Worm (Caenorhabditis elegans) whole organism, L4 larva: ENCODE data around the gene srz-94.

Experiments
- F37D6.2 ChIP-seq: sonication (generic microtip); optimal IDR thresholded peaks from 2 replicates; lab custom pipeline; 2016; ENCODE audit warnings: mild to moderate bottlenecking, missing genetic modification characterization, missing compliant biosample characterization
- F49E8.2 ChIP-seq: sonication (generic microtip); optimal IDR thresholded peaks from 2 replicates; lab custom pipeline; 2016; ENCODE audit warnings: missing compliant biosample characterization, mild to moderate bottlenecking, missing genetic modification characterization, borderline replicate concordance
- T20F7.1 ChIP-seq: fragments of 200-800 bp; sonication (Bioruptor generic); optimal IDR thresholded peaks from 2 replicates; lab custom pipeline; 2018; ENCODE audit warnings: mild to moderate bottlenecking, missing genetic modification characterization, missing compliant biosample characterization
- Y75B8A.6 ChIP-seq: fragments of 200-800 bp; sonication (Bioruptor generic); IDR thresholded peaks from 2 replicates; pipeline ENCODE4 v1.3.6; 2022; ENCODE audit warnings: missing genetic modification reagents, missing genetic modification characterization, missing compliant biosample characterization
- aha-1 ChIP-seq: fragments of 150-350 bp; peaks from one replicate; lab custom pipeline; 2014; ENCODE audit warnings: missing biosample characterization, missing genetic modification characterization
- ceh-28 ChIP-seq: fragments of 150-350 bp; optimal IDR thresholded peaks from 2 replicates; lab custom pipeline; 2014; ENCODE audit warnings: missing biosample characterization, missing genetic modification reagents, missing genetic modification characterization
- ceh-44 ChIP-seq: fragments of 200-800 bp; sonication (Bioruptor generic); IDR thresholded peaks from 2 replicates; pipeline ENCODE4 v1.3.6; 2022; ENCODE audit warnings: missing genetic modification reagents, missing genetic modification characterization, missing compliant biosample characterization
- daf-16 ChIP-seq, 3 experiments: sonication (generic microtip); optimal IDR thresholded peaks; 2 replicates each; lab custom pipeline; 2016 to 2017; ENCODE audit warnings: missing genetic modification characterization in 3 of 3, missing genetic modification reagents in 3 of 3, mild to moderate bottlenecking in 2 of 3, missing compliant biosample characterization in 2 of 3, missing biosample characterization in 1 of 3, moderate library complexity in 1 of 3
- daf-8 ChIP-seq: fragments of 200-800 bp; sonication (Bioruptor generic); IDR thresholded peaks from 2 replicates; pipeline ENCODE4 v1.3.6; 2022; ENCODE audit warnings: missing genetic modification characterization, missing compliant biosample characterization
- dmd-6 ChIP-seq: fragments of 200-800 bp; sonication (Bioruptor generic); IDR thresholded peaks from 2 replicates; pipeline ENCODE4 v1.3.6; 2022; ENCODE audit warnings: missing genetic modification reagents, missing genetic modification characterization, missing compliant biosample characterization
- dmd-8 ChIP-seq: fragments of 200-800 bp; sonication (Bioruptor generic); IDR thresholded peaks from 2 replicates; pipeline ENCODE4 v1.3.6; 2022; ENCODE audit warnings: missing genetic modification characterization, missing compliant biosample characterization
- duxl-1 ChIP-seq: sonication (generic microtip); optimal IDR thresholded peaks from 2 replicates; lab custom pipeline; 2016; ENCODE audit warnings: mild to moderate bottlenecking, missing genetic modification characterization, moderate library complexity, missing compliant biosample characterization; ENCODE audit not compliant: poor library complexity
- egl-27 ChIP-seq: sonication (generic microtip); optimal IDR thresholded peaks from 3 replicates; lab custom pipeline; 2017; ENCODE audit warnings: missing biosample characterization, missing genetic modification reagents, missing genetic modification characterization
- gei-8 ChIP-seq: fragments of 200-800 bp; sonication (Bioruptor generic); optimal IDR thresholded peaks from 2 replicates; lab custom pipeline; 2018; ENCODE audit warnings: mild to moderate bottlenecking, missing genetic modification characterization, missing compliant biosample characterization
- hlh-11 ChIP-seq: fragments of 200-800 bp; sonication (Bioruptor generic); optimal IDR thresholded peaks from 2 replicates; lab custom pipeline; 2018; ENCODE audit warnings: mild to moderate bottlenecking, missing genetic modification characterization, missing compliant biosample characterization
- jun-1 ChIP-seq: fragments of 150-350 bp; optimal IDR thresholded peaks from 2 replicates; lab custom pipeline; 2014; ENCODE audit warnings: missing biosample characterization, missing genetic modification reagents, missing genetic modification characterization
- lin-1 ChIP-seq: fragments of 200-800 bp; sonication (Bioruptor generic); IDR thresholded peaks from 2 replicates; pipeline ENCODE4 v1.3.6; 2022; ENCODE audit warnings: missing genetic modification reagents, missing genetic modification characterization, missing compliant biosample characterization
- lir-3 ChIP-seq: sonication (generic microtip); optimal IDR thresholded peaks from 2 replicates; lab custom pipeline; 2016; ENCODE audit warnings: mild to moderate bottlenecking, missing genetic modification characterization, missing compliant biosample characterization
- madf-5 ChIP-seq, 2 experiments: fragments of 200-800 bp; sonication (Bioruptor generic); IDR thresholded peaks; 2 replicates each; pipeline ENCODE4 v1.3.6; 2022; ENCODE audit warnings: missing compliant biosample characterization in 2 of 2, missing genetic modification characterization in 2 of 2
- mes-2 ChIP-seq: sonication (generic microtip); optimal IDR thresholded peaks from 2 replicates; lab custom pipeline; 2016; ENCODE audit warnings: missing genotype, mild to moderate bottlenecking, missing genetic modification characterization, missing compliant biosample characterization; ENCODE audit not compliant: poor library complexity, severe bottlenecking
- nhr-10 ChIP-seq: fragments of 150-350 bp; optimal IDR thresholded peaks from 2 replicates; lab custom pipeline; 2014; ENCODE audit warnings: missing biosample characterization, missing genetic modification characterization
- nhr-11 ChIP-seq: fragments of 150-350 bp; optimal IDR thresholded peaks from 2 replicates; lab custom pipeline; 2014; ENCODE audit warnings: missing biosample characterization, missing genetic modification characterization
- nhr-111 ChIP-seq: fragments of 200-800 bp; sonication (Bioruptor generic); optimal IDR thresholded peaks from 2 replicates; lab custom pipeline; 2018; ENCODE audit warnings: mild to moderate bottlenecking, missing genetic modification characterization, missing compliant biosample characterization
- nhr-25 ChIP-seq: sonication (generic microtip); optimal IDR thresholded peaks from 2 replicates; lab custom pipeline; 2017; ENCODE audit warnings: missing genetic modification characterization, mild to moderate bottlenecking, missing compliant biosample characterization, antibody characterized with exemption, moderate library complexity, borderline replicate concordance; ENCODE audit not compliant: insufficient read depth
- nhr-28 ChIP-seq: fragments of 150-350 bp; optimal IDR thresholded peaks from 2 replicates; lab custom pipeline; 2014; ENCODE audit warnings: missing biosample characterization, missing genetic modification characterization
- nhr-41 ChIP-seq: fragments of 200-800 bp; sonication (Bioruptor generic); IDR thresholded peaks from 2 replicates; pipeline ENCODE4 v1.3.6; 2022; ENCODE audit warnings: missing genetic modification reagents, missing genetic modification characterization, missing compliant biosample characterization
- nhr-77 ChIP-seq: fragments of 150-350 bp; optimal IDR thresholded peaks from 2 replicates; lab custom pipeline; 2014; ENCODE audit warnings: missing biosample characterization, missing genetic modification characterization
- pqm-1 ChIP-seq: sonication (generic microtip); optimal IDR thresholded peaks from 2 replicates; lab custom pipeline; 2017; ENCODE audit warnings: missing biosample characterization, missing genetic modification characterization
- saeg-2 ChIP-seq: fragments of 200-800 bp; sonication (Bioruptor generic); IDR thresholded peaks from 2 replicates; pipeline ENCODE4 v1.3.6; 2022; ENCODE audit warnings: missing genetic modification reagents, missing genetic modification characterization, missing compliant biosample characterization
- snpc-1.2 ChIP-seq: fragments of 200-800 bp; sonication (Bioruptor generic); IDR thresholded peaks from 2 replicates; pipeline ENCODE4 v1.3.6; 2022; ENCODE audit warnings: missing genetic modification reagents, missing genetic modification characterization, missing compliant biosample characterization
- spr-3 ChIP-seq: fragments of 200-800 bp; sonication (Bioruptor generic); optimal IDR thresholded peaks from 2 replicates; lab custom pipeline; 2018; ENCODE audit warnings: mild to moderate bottlenecking, missing genetic modification characterization, missing compliant biosample characterization
- tag-97 ChIP-seq: fragments of 200-800 bp; sonication (Bioruptor generic); IDR thresholded peaks from 2 replicates; pipeline ENCODE4 v1.3.6; 2022; ENCODE audit warnings: missing genetic modification characterization, missing compliant biosample characterization
- unc-130 ChIP-seq: sonication (generic microtip); optimal IDR thresholded peaks from 2 replicates; lab custom pipeline; 2016; ENCODE audit warnings: missing genetic modification reagents, missing genetic modification characterization, missing compliant biosample characterization
- unc-39 ChIP-seq: sonication (generic microtip); optimal IDR thresholded peaks from 2 replicates; lab custom pipeline; 2017; ENCODE audit warnings: missing biosample characterization, missing genetic modification characterization
- unc-62 ChIP-seq, 3 experiments: fragments of 150-350 bp in 1 of 3; sonication (generic microtip); optimal IDR thresholded peaks in 2 of 3; peaks in 1 of 3; 1 replicate in 1 of 3; 2 replicates in 2 of 3; lab custom pipeline; 2014 to 2017; ENCODE audit warnings: missing biosample characterization in 3 of 3, missing genetic modification characterization in 3 of 3, missing genetic modification reagents in 3 of 3, missing genotype in 1 of 3
- vab-7 ChIP-seq: fragments of 200-800 bp; sonication (Bioruptor generic); IDR thresholded peaks from 2 replicates; pipeline ENCODE4 v1.3.6; 2022; ENCODE audit warnings: missing genetic modification reagents, missing genetic modification characterization, missing compliant biosample characterization
- zfp-3 ChIP-seq: fragments of 200-800 bp; sonication (Bioruptor generic); conservative IDR thresholded peaks from 2 replicates; pipeline ENCODE4 v1.3.6; 2022; ENCODE audit warnings: missing genetic modification reagents, missing genetic modification characterization, missing compliant biosample characterization
- ztf-7 ChIP-seq: fragments of 150-350 bp; optimal IDR thresholded peaks from 2 replicates; lab custom pipeline; 2014; ENCODE audit warnings: missing biosample characterization, missing genetic modification characterization

Gene srz-94

DNA sequence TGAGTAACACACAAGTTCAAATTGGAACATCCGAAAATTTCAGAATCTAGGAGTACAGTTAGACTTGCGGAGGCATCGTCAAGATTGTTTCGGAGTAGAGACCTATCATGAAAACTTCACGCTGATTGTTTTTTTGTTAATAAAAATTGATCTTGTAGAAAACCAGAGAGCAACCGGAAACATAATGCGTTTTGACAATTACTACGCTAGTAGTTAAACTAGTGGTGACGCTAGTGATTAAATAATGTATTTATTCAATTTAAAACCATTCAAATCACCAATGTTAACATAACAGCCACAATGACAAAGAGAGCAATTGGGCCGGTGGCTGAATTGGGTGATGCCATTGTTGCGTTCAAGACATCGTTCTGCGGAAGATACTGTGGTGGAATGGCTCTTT lies 16.1 kb downstream of the srz-94 start, which contains the start of gene F49H6.17:
F49H6.17 (plus strand) TSS at position 301 of the 400 bp plus-strand sequence.
- TF ChIP-seq nhr-77 (tag; lab: Kevin White, UChicago) (no peak), unc-130 (no peak), nhr-10 (tag; lab: Kevin White, UChicago) (no peak), ceh-28 (tag; lab: Kevin White, UChicago) (no peak), zfp-3 (GFP tag; lab: Robert Waterston, UW) (no peak), nhr-41 (no peak), spr-3 (no peak), daf-8 (GFP tag; lab: Robert Waterston, UW) (no peak), daf-16 (GFP tag; optimal IDR thresholded peaks at IDR 0.05; lab: Kevin White, UChicago) (no peak), daf-16 (tag; optimal IDR thresholded peaks at IDR 0.05; lab: Kevin White, UChicago) (no peak), unc-39 (tag; lab: Kevin White, UChicago) (no peak), F37D6.2 (no peak), madf-5 (GFP tag; IDR thresholded peaks at IDR 0.05; lab: Robert Waterston, UW) (no peak), snpc-1.2 (GFP tag; lab: Robert Waterston, UW) (no peak), egl-27 (tag; lab: Kevin White, UChicago) (no peak)

DNA sequence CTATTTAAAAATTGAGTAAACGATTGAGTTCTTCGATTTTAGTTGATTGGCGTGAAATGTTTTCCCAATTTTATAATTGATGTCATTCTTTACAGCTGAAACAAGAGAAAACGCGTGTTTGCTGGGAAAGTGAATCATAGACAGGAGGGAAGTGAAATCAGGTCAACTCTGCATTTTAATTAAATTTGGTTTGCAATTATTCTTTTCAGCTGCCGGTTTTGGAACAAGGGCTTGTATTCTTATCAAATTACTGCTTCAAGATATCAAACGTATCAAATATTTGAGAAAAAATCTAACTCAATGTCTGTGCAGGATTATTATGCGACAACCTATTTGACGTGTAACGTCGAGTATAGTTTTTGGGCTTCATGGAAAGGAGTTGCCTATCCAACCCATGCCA lies 19.0 kb downstream of the srz-94 start, which contains the start of gene srh-97:
srh-97 (plus strand) TSS at position 301 of the 400 bp plus-strand sequence.
- TF ChIP-seq pqm-1 (tag; lab: Kevin White, UChicago) (no peak), hlh-11 (tag; lab: Kevin White, UChicago) (no peak), F49E8.2 (tag; lab: Kevin White, UChicago) (no peak), gei-8 (GFP tag; lab: Kevin White, UChicago) (no peak), jun-1 (tag; lab: Kevin White, UChicago) (no peak), ztf-7 (tag; lab: Kevin White, UChicago) (no peak), mes-2 (no peak), vab-7 (GFP tag; lab: Robert Waterston, UW) (no peak), T20F7.1 (GFP tag; lab: Kevin White, UChicago) (no peak), nhr-10 (tag; lab: Kevin White, UChicago) (no peak), saeg-2 (no peak), Y75B8A.6 (GFP tag; lab: Robert Waterston, UW) (no peak)

DNA sequence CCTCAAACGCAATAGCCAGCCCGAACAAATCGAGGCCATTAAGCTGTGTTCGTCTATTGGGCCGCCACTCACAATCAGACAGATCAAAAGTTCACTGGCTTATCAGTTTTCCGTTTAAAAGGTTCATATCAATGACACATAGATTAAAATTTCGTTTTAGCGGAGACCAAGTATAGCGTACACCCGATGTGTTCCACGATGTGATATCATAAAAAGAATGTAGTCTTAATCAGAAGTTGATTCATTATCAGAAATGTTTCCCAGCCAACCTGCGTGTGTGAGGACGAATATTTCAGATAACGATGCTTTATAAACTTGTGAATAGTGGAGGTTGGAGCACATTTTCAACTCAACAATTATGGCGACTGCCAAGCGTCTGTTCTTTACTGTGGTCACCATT lies 21.7 kb downstream of the srz-94 start, which contains the start of gene clc-13:
clc-13 (plus strand) TSS at position 359 of the 400 bp plus-strand sequence.
- no peak for TF ChIP-seq tag-97
- TF ChIP-seq dmd-8 = no peak
- peak; percentile 21 for TF ChIP-seq pqm-1 (tag; lab: Kevin White, UChicago)
- no peak for TF ChIP-seq ceh-44 (GFP tag; lab: Robert Waterston, UW)
- no peak for TF ChIP-seq nhr-25 (tag; lab: Kevin White, UChicago)
- TF ChIP-seq nhr-11 (tag; lab: Kevin White, UChicago) = no peak
- TF ChIP-seq lir-3 (tag; lab: Kevin White, UChicago) = no peak
- peak; percentile 44 for TF ChIP-seq nhr-28 (tag; lab: Kevin White, UChicago)
- no peak for TF ChIP-seq F49E8.2 (tag; lab: Kevin White, UChicago)
- TF ChIP-seq nhr-111 (GFP tag; lab: Kevin White, UChicago) = no peak
- TF ChIP-seq duxl-1 (tag; lab: Kevin White, UChicago) = no peak
- peak; percentile 22 for TF ChIP-seq aha-1 (tag; lab: Kevin White, UChicago)
- peak; percentile 22 for TF ChIP-seq hlh-11 (tag; lab: Kevin White, UChicago)
- peak; percentile 79 for TF ChIP-seq dmd-6
- TF ChIP-seq lin-1 (GFP tag; lab: Robert Waterston, UW) = no peak
- TF ChIP-seq unc-62 (GFP tag; optimal IDR thresholded peaks at IDR 0.05 in 1 of 2; lab: Kevin White, UChicago) = peak in 1 of 2 experiments; percentile 11
- no peak for TF ChIP-seq unc-62 (tag; optimal IDR thresholded peaks at IDR 0.05; lab: Kevin White, UChicago)
